Worm (Caenorhabditis elegans) whole organism, L3 larva: ENCODE data around the gene stdh-3.

Experiments used
- R02D3.7 ChIP-seq: fragments of 150-350 bp; optimal IDR thresholded peaks from 2 replicates; lab custom pipeline; 2014; ENCODE audit warnings: missing biosample characterization, missing genetic modification characterization
- elt-2 ChIP-seq: sonication (generic microtip); optimal IDR thresholded peaks from 2 replicates; lab custom pipeline; 2016; ENCODE audit warnings: missing genetic modification reagents, mild to moderate bottlenecking, missing genetic modification characterization, missing compliant biosample characterization
- elt-3 ChIP-seq, 3 experiments: fragments of 150-350 bp in 1 of 3; sonication (generic microtip) in 2 of 3; optimal IDR thresholded peaks; 2 replicates in 2 of 3; 4 replicates in 1 of 3; lab custom pipeline; 2014 to 2017; ENCODE audit warnings: missing biosample characterization in 3 of 3, missing genetic modification characterization in 3 of 3
- fos-1 ChIP-seq: fragments of 150-350 bp; optimal IDR thresholded peaks from 2 replicates; lab custom pipeline; 2014; ENCODE audit warnings: missing biosample characterization, missing genetic modification characterization
- nhr-11 ChIP-seq: fragments of 150-350 bp; optimal IDR thresholded peaks from 2 replicates; lab custom pipeline; 2014; ENCODE audit warnings: missing biosample characterization, missing genetic modification characterization
- nhr-12 ChIP-seq: fragments of 150-350 bp; optimal IDR thresholded peaks from 2 replicates; lab custom pipeline; 2014; ENCODE audit warnings: missing biosample characterization, missing genetic modification characterization
- nhr-25 ChIP-seq: sonication (generic microtip); optimal IDR thresholded peaks from 2 replicates; lab custom pipeline; 2017; ENCODE audit warnings: missing biosample characterization, missing genetic modification characterization
- nhr-43 ChIP-seq: sonication (generic microtip); optimal IDR thresholded peaks from 2 replicates; lab custom pipeline; 2016; ENCODE audit warnings: mild to moderate bottlenecking, missing genetic modification characterization, missing compliant biosample characterization; ENCODE audit not compliant: poor library complexity, severe bottlenecking
- pqm-1 ChIP-seq: fragments of 150-350 bp; optimal IDR thresholded peaks from 2 replicates; lab custom pipeline; 2017; ENCODE audit warnings: missing biosample characterization, missing genetic modification characterization, inconsistent platforms
- tbx-2 ChIP-seq: sonication (generic microtip); optimal IDR thresholded peaks from 2 replicates; lab custom pipeline; 2016; ENCODE audit warnings: mild to moderate bottlenecking, missing genetic modification characterization, missing compliant biosample characterization
- unc-62 ChIP-seq: fragments of 150-350 bp; sonication (generic microtip); optimal IDR thresholded peaks from 4 replicates; lab custom pipeline; 2014; ENCODE audit warnings: missing biosample characterization, missing genetic modification reagents, missing genetic modification characterization
- ztf-11 ChIP-seq: fragments of 150-350 bp; optimal IDR thresholded peaks from 2 replicates; lab custom pipeline; 2014; ENCODE audit warnings: missing biosample characterization, missing genetic modification characterization
- ztf-4 ChIP-seq: fragments of 150-350 bp; optimal IDR thresholded peaks from 2 replicates; lab custom pipeline; 2014; ENCODE audit warnings: missing biosample characterization, missing genetic modification characterization

ce11 chrV:13862505-13862904 lies 41.9 kb upstream of the stdh-3 start, which contains the start of gene srx-137:
- no peak for TF ChIP-seq nhr-25 (tag; lab: Kevin White, UChicago)
- no peak for TF ChIP-seq R02D3.7 (tag; lab: Kevin White, UChicago)
- TF ChIP-seq nhr-12 (tag; lab: Kevin White, UChicago), result no peak
- TF ChIP-seq ztf-4 (tag; lab: Kevin White, UChicago), result no peak
- no peak for TF ChIP-seq unc-62 (GFP tag; lab: Kevin White, UChicago)
- TF ChIP-seq ztf-11, result no peak
- no peak for TF ChIP-seq nhr-43 (tag; lab: Kevin White, UChicago)
- no peak for TF ChIP-seq fos-1
- TF ChIP-seq elt-3 (tag; optimal IDR thresholded peaks at IDR 0.05; lab: Kevin White, UChicago), result no peak
- no peak for TF ChIP-seq tbx-2
- TF ChIP-seq elt-2 (tag; lab: Kevin White, UChicago), result no peak
- TF ChIP-seq nhr-11, result no peak
- no peak for TF ChIP-seq pqm-1 (tag; lab: Kevin White, UChicago)
